Worm (Caenorhabditis elegans): ENCODE data around the gene smg-4.

- TF ChIP-seq mab-5 (tag; optimal IDR thresholded peaks at IDR 0.05) (no peak), snpc-4 (tag; optimal IDR thresholded peaks at IDR 0.05) (no peak), nhr-76 (tag; optimal IDR thresholded peaks at IDR 0.05) (no peak), M03D4.4 (tag; optimal IDR thresholded peaks at IDR 0.05) (no peak), ces-1 (GFP tag; optimal IDR thresholded peaks at IDR 0.05) (no peak), mep-1 (tag; optimal IDR thresholded peaks at IDR 0.05) (no peak), unc-62 (GFP tag; optimal IDR thresholded peaks at IDR 0.05) (no peak), lin-13 (tag; optimal IDR thresholded peaks at IDR 0.05) (no peak), pha-4 (tag; optimal IDR thresholded peaks at IDR 0.05) (no peak), bed-3 (GFP tag; optimal IDR thresholded peaks at IDR 0.05) (no peak), drap-1 (GFP tag; optimal IDR thresholded peaks at IDR 0.05) (no peak), sptf-1 (tag; optimal IDR thresholded peaks at IDR 0.05) (no peak), tbx-8 (GFP tag; optimal IDR thresholded peaks at IDR 0.05) (no peak)
Measured at ce11 chrV:9782969-9783368, 5.4 kb upstream of the smg-4 start, which contains the start of gene F46B6.5.
